Fruit fly (Drosophila melanogaster): ENCODE results near the gene Drs.

The Drs gene

DNA sequence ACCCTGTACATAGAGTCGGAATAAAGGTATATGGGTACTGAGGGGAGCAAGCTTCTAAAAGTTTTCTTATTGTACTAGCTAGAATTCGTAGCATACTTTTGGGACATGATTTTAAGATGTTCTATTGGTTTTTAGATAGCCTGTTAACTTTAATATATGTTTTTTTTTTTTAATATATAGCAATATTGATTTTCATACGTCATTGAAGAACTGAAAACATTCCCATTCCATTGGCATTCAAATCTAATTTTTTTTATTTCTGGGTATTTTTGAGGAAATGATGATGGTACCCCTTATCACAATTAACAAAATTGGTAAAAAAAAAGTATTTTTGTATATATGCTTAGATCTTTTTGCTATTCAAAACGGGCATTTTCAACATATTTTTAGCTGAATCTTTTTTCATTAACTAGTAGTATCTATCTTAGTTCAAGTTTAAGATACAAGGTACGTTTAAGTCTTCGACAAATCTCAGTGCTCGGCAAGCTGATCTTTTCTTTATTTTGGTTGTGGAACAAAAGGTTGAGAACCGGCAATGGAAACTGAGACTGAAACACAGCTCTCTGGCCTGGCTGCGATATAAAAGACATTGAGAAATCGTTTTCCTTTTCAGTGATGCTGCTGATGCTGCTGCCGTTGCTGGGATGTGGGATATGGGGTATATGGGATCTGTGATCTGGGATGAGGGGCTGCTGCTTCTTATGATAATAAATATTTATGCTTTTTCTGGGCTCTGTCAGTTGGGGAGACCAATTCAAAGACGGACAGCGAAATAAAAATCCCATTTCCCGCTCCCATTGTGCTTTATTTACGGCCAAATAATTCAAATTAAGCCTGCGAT is 15.5 kb downstream of the Drs start:
- TF ChIP-seq Hr83 (GFP tag; optimal IDR thresholded peaks at IDR 0.05; ENCODE audit: poor library complexity, severe bottlenecking) (peak; percentile 42), HLH106 (tag; optimal IDR thresholded peaks at IDR 0.05) (peak; percentile 54), tai (GFP tag; optimal IDR thresholded peaks at IDR 0.05) (no peak), dl (GFP tag; optimal IDR thresholded peaks at IDR 0.05; ENCODE audit: insufficient read depth in 1 of 2, partially characterized antibody in 2 of 2) (no peak), Jra (GFP tag; optimal IDR thresholded peaks at IDR 0.05) (no peak), CG9705 (GFP tag; optimal IDR thresholded peaks at IDR 0.05) (no peak), sv (GFP tag; optimal IDR thresholded peaks at IDR 0.05) (no peak), Dif (GFP tag; optimal IDR thresholded peaks at IDR 0.05; ENCODE audit: partially characterized antibody) (no peak), ey (GFP tag; optimal IDR thresholded peaks at IDR 0.05) (peak; percentile 19), sage (GFP tag; optimal IDR thresholded peaks at IDR 0.05) (no peak), fru (GFP tag; optimal IDR thresholded peaks at IDR 0.05) (peak; percentile 13), rgr (GFP tag; optimal IDR thresholded peaks at IDR 0.05) (peak; percentile 52), jim (GFP tag; optimal IDR thresholded peaks at IDR 0.05) (no peak), dmrt93B (GFP tag; optimal IDR thresholded peaks at IDR 0.05) (peak; percentile 41), Myc (optimal IDR thresholded peaks at IDR 0.05) (no peak), foxo (GFP tag; optimal IDR thresholded peaks at IDR 0.05) (peak in 1 of 2 experiments; percentile 60), usp (GFP tag; optimal IDR thresholded peaks at IDR 0.05) (no peak), psq (GFP tag; optimal IDR thresholded peaks at IDR 0.05) (peak; percentile 44), Sp1 (GFP tag; optimal IDR thresholded peaks at IDR 0.05) (peak; percentile 57), brk (GFP tag; optimal IDR thresholded peaks at IDR 0.05) (no peak), Mio (GFP tag; optimal IDR thresholded peaks at IDR 0.05) (no peak), CrebA (GFP tag; optimal IDR thresholded peaks at IDR 0.05; ENCODE audit: borderline replicate concordance) (no peak), OdsH (GFP tag; optimal IDR thresholded peaks at IDR 0.05) (peak; percentile 64), h (GFP tag; optimal IDR thresholded peaks at IDR 0.05) (peak; percentile 41), pan (optimal IDR thresholded peaks at IDR 0.05) (peak; percentile 63), Dfd (GFP tag; optimal IDR thresholded peaks at IDR 0.05) (no peak), woc (GFP tag; optimal IDR thresholded peaks at IDR 0.05) (peak; percentile 68), Rel (GFP tag; optimal IDR thresholded peaks at IDR 0.05) (no peak), Rel (tag; optimal IDR thresholded peaks at IDR 0.05) (no peak)

DNA sequence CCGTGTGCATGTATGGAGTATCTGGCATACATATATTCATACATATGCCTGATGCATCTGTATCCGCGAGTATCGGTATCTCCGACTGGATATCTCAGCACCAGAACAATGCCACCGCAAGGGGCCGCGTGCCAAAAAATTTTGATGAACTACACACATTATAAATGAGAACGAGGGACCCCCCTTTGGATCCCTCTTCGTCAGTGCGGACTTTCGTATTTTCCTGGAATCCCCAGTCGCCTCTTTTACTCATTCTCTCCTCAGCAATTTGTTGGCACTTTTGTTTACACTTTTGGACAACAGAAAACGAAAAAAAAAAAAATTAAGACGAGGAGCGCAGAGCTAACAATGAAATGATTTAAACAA is 16.1 kb downstream of the Drs start:
- no peak for TF ChIP-seq dl (GFP tag; optimal IDR thresholded peaks at IDR 0.05; ENCODE audit: insufficient read depth in 1 of 2, partially characterized antibody in 2 of 2)
- TF ChIP-seq Sp1 (GFP tag; optimal IDR thresholded peaks at IDR 0.05) = no peak
- TF ChIP-seq tai (GFP tag; optimal IDR thresholded peaks at IDR 0.05) = no peak
- TF ChIP-seq Rel (GFP tag; optimal IDR thresholded peaks at IDR 0.05) = no peak
- peak; percentile 83 for TF ChIP-seq Rel (tag; optimal IDR thresholded peaks at IDR 0.05)

dm6 chr3L:3386730-3387129 is 17.4 kb downstream of the Drs start:
- TF ChIP-seq dl (GFP tag; optimal IDR thresholded peaks at IDR 0.05; ENCODE audit: insufficient read depth in 1 of 2, partially characterized antibody in 2 of 2) (no peak), pan (optimal IDR thresholded peaks at IDR 0.05) (no peak), Rel (GFP tag; optimal IDR thresholded peaks at IDR 0.05) (no peak), Rel (tag; optimal IDR thresholded peaks at IDR 0.05) (no peak), ey (GFP tag; optimal IDR thresholded peaks at IDR 0.05) (no peak), psq (GFP tag; optimal IDR thresholded peaks at IDR 0.05) (no peak), dmrt93B (GFP tag; optimal IDR thresholded peaks at IDR 0.05) (no peak), sage (GFP tag; optimal IDR thresholded peaks at IDR 0.05) (no peak), CG9705 (GFP tag; optimal IDR thresholded peaks at IDR 0.05) (no peak), OdsH (GFP tag; optimal IDR thresholded peaks at IDR 0.05) (no peak), CrebA (GFP tag; optimal IDR thresholded peaks at IDR 0.05; ENCODE audit: borderline replicate concordance) (no peak), tai (GFP tag; optimal IDR thresholded peaks at IDR 0.05) (no peak), Mio (GFP tag; optimal IDR thresholded peaks at IDR 0.05) (no peak), foxo (GFP tag; optimal IDR thresholded peaks at IDR 0.05) (no peak), Hr83 (GFP tag; optimal IDR thresholded peaks at IDR 0.05; ENCODE audit: poor library complexity, severe bottlenecking) (no peak), Jra (GFP tag; optimal IDR thresholded peaks at IDR 0.05) (no peak), Abd-B (GFP tag; optimal IDR thresholded peaks at IDR 0.05) (no peak), CG32264 (GFP tag; optimal IDR thresholded peaks at IDR 0.05) (no peak), N (GFP tag; optimal IDR thresholded peaks at IDR 0.05) (no peak), br (GFP tag; optimal IDR thresholded peaks at IDR 0.05) (no peak), woc (GFP tag; optimal IDR thresholded peaks at IDR 0.05) (no peak)

Data from whole organism, wandering third instar larva.